Fruit fly (Drosophila melanogaster): ENCODE results near the gene mbc.

dm6 chr3R:23822969-23823368, 41.4 kb downstream of the mbc start:
- no peak for TF ChIP-seq CG14711 (tag; optimal IDR thresholded peaks at IDR 0.05)
- TF ChIP-seq CG12768 (GFP tag; optimal IDR thresholded peaks at IDR 0.05) = no peak
